Worm (Caenorhabditis elegans) whole organism, early embryonic: ENCODE measurements around the gene B0212.3.

Experiments used
- aly-1 ChIP-seq: sonication (generic microtip); optimal IDR thresholded peaks from 2 replicates; lab custom pipeline; 2016; ENCODE audit warnings: missing genetic modification characterization, missing compliant biosample characterization
- ama-1 ChIP-seq: fragments of 150-350 bp; optimal IDR thresholded peaks from 2 replicates; lab custom pipeline; 2014
- ceh-13 ChIP-seq: fragments of 200-800 bp; sonication (Bioruptor generic); optimal IDR thresholded peaks from 2 replicates; lab custom pipeline; 2018; ENCODE audit warnings: mild to moderate bottlenecking, missing genetic modification characterization, missing compliant biosample characterization
- ceh-36 ChIP-seq: sonication (generic microtip); optimal IDR thresholded peaks from 2 replicates; lab custom pipeline; 2016; ENCODE audit warnings: missing genetic modification characterization, inconsistent platforms, missing compliant biosample characterization
- ets-7 ChIP-seq: sonication (generic microtip); optimal IDR thresholded peaks from 2 replicates; lab custom pipeline; 2016; ENCODE audit warnings: missing genotype, missing genetic modification characterization, missing compliant biosample characterization
- hmg-4 ChIP-seq: fragments of 200-800 bp; sonication (Bioruptor generic); optimal IDR thresholded peaks from 2 replicates; lab custom pipeline; 2018; ENCODE audit warnings: mild to moderate bottlenecking, missing genetic modification characterization, missing compliant biosample characterization
- hnd-1 ChIP-seq: sonication (generic microtip); optimal IDR thresholded peaks from 2 replicates; lab custom pipeline; 2016; ENCODE audit warnings: missing genetic modification characterization, missing compliant biosample characterization
- pes-1 ChIP-seq: fragments of 200-800 bp; sonication (Bioruptor generic); IDR thresholded peaks from 2 replicates; pipeline ENCODE4 v1.3.6; 2022; ENCODE audit warnings: missing genetic modification reagents, missing genetic modification characterization, missing compliant biosample characterization
- scrt-1 ChIP-seq: fragments of 200-800 bp; sonication (Bioruptor generic); IDR thresholded peaks from 2 replicates; pipeline ENCODE4 v1.3.6; 2022; ENCODE audit warnings: missing genetic modification characterization, missing compliant biosample characterization
- sea-1 ChIP-seq: fragments of 200-800 bp; sonication (Bioruptor generic); conservative IDR thresholded peaks from 2 replicates; pipeline ENCODE4 v1.3.6; 2022; ENCODE audit warnings: missing genetic modification characterization, missing compliant biosample characterization
- tbx-11 ChIP-seq: fragments of 200-800 bp; sonication (Bioruptor generic); IDR thresholded peaks from 2 replicates; pipeline ENCODE4 v1.3.6; 2022; ENCODE audit warnings: missing genetic modification characterization, missing compliant biosample characterization
- tbx-37 ChIP-seq: fragments of 200-800 bp; sonication (Bioruptor generic); conservative IDR thresholded peaks from 2 replicates; pipeline ENCODE4 v1.3.6; 2022; ENCODE audit warnings: missing genetic modification reagents, missing genetic modification characterization, missing compliant biosample characterization

DNA sequence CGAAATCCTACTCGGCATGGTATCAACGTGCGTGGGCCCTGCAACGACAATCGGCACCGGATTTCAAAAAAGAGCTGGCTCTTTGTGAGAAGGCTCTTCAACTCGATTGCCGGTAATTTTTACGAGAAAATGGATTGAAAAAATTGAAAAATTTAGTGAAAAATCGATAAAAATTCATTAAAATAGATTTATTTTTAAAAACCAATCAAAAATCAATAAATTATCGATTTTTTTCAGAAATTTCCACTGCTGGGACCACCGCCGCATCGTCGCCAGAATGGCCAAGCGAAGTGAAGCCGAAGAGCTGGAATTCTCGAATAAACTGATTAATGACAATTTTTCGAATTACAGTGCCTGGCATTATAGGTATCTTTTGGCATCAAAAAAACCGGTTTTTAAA lies 12.1 kb upstream of the B0212.3 start:
- TF ChIP-seq ceh-13 (GFP tag; lab: Kevin White, UChicago) (no peak), ama-1 (lab: Kevin White, UChicago) (no peak), scrt-1 (GFP tag; lab: Robert Waterston, UW) (no peak), hnd-1 (tag; lab: Kevin White, UChicago) (no peak), ceh-36 (tag; lab: Kevin White, UChicago) (no peak), pes-1 (GFP tag; lab: Robert Waterston, UW) (no peak), aly-1 (tag; lab: Kevin White, UChicago) (no peak), hmg-4 (GFP tag; lab: Kevin White, UChicago) (no peak), sea-1 (GFP tag; lab: Robert Waterston, UW) (no peak), ets-7 (tag; lab: Kevin White, UChicago) (no peak), tbx-11 (GFP tag; lab: Robert Waterston, UW) (no peak), tbx-37 (GFP tag; lab: Robert Waterston, UW) (no peak)
